Worm (Caenorhabditis elegans) whole organism, L2 larva: Measurements from ENCODE around the gene arl-3.
A peak's percentile ranks its signal among the peaks of the same experiment; 100 is the strongest.
"Not testable (repeated sequence)": the region's sequence is repeated elsewhere in the genome, so short reads cannot be mapped to it uniquely, and the experiment has no call there.

Experiments
- ama-1 ChIP-seq: fragments of 150-350 bp; optimal IDR thresholded peaks from 2 replicates; lab custom pipeline; 2018; ENCODE audit warnings: inconsistent platforms
- dmd-4 ChIP-seq: sonication (generic microtip); optimal IDR thresholded peaks from 2 replicates; lab custom pipeline; 2017; ENCODE audit warnings: missing biosample characterization, missing genetic modification characterization
- fos-1 ChIP-seq: fragments of 150-350 bp; optimal IDR thresholded peaks from 2 replicates; lab custom pipeline; 2014; ENCODE audit warnings: missing biosample characterization, missing genetic modification characterization
- lin-39 ChIP-seq: fragments of 150-350 bp; optimal IDR thresholded peaks from 2 replicates; lab custom pipeline; 2014; ENCODE audit warnings: missing biosample characterization, missing genetic modification reagents, missing genetic modification characterization
- snpc-4 ChIP-seq: fragments of 150-350 bp; optimal IDR thresholded peaks from 2 replicates; lab custom pipeline; 2014; ENCODE audit warnings: missing biosample characterization, missing genetic modification characterization

DNA sequence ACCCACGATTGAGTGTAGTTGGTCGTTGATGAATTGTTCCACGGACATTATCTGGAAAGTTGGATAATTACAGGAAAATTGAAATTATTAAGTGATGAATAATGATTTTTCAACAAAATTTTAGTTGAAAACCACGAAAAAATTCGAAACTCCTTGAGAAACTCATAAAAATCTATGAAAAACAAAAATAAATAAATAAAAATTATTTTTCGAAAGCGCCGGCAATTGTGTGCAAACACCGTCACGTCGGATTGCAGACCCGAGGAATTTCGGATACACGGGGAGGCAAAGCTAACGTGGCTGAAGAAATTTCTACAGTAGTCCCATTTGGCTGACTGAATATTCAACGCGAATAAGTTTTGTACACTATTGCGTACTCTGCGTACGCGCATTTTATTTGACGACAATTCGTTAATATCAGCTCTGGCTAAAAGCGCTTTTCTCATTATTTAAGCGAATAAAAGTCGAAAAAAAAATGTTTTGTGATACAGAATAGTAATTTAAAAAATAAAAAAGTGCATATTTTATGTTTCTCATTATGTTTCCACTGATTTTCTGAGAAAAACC lies 44.6 kb upstream of the arl-3 start, which contains the start of gene mog-4:
- not testable (repeated sequence) for TF ChIP-seq lin-39 (tag; lab: Kevin White, UChicago); dmd-4 (tag; lab: Kevin White, UChicago); ama-1 (lab: Kevin White, UChicago)
- TF ChIP-seq fos-1 (tag; lab: Kevin White, UChicago): peak; percentile 81
- TF ChIP-seq snpc-4: peak; percentile 60
